Fruit fly (Drosophila melanogaster) whole organism, embryonic: ENCODE results near the gene RpS12.
A peak's percentile ranks its signal among the peaks of the same experiment; 100 is the strongest.

Experiments used
- Antp ChIP-seq: fragments of 200-800 bp; sonication (Bioruptor generic); optimal IDR thresholded peaks from 3 replicates; lab custom pipeline; 2016; ENCODE audit warnings: missing biosample characterization, missing genetic modification characterization
- Asciz ChIP-seq: fragments of 200-800 bp; sonication (Bioruptor generic); optimal IDR thresholded peaks from 2 replicates; lab custom pipeline; 2017; ENCODE audit warnings: missing biosample characterization, mild to moderate bottlenecking, missing genetic modification characterization, missing genetic modification reagents
- Atf-2 ChIP-seq: fragments of 200-800 bp; sonication (Bioruptor generic); optimal IDR thresholded peaks from 2 replicates; lab custom pipeline; 2016; ENCODE audit warnings: missing biosample characterization, missing genetic modification characterization
- B-H2 ChIP-seq: fragments of 200-800 bp; sonication (Bioruptor generic); optimal IDR thresholded peaks from 2 replicates; lab custom pipeline; 2018; ENCODE audit warnings: missing biosample characterization, mild to moderate bottlenecking, missing genetic modification characterization
- Bdp1 ChIP-seq: fragments of 200-800 bp; sonication (Bioruptor generic); optimal IDR thresholded peaks from 3 replicates; lab custom pipeline; 2016; ENCODE audit warnings: missing biosample characterization, missing genetic modification characterization
- BtbVII ChIP-seq: fragments of 200-800 bp; sonication (Bioruptor generic); optimal IDR thresholded peaks from 3 replicates; lab custom pipeline; 2017; ENCODE audit warnings: missing biosample characterization, mild to moderate bottlenecking, missing genetic modification characterization
- CG10209 ChIP-seq: fragments of 200-800 bp; sonication (Bioruptor generic); optimal IDR thresholded peaks from 3 replicates; lab custom pipeline; 2017; ENCODE audit warnings: missing biosample characterization, mild to moderate bottlenecking, missing genetic modification characterization, missing genetic modification reagents
- CG10431 ChIP-seq: fragments of 200-800 bp; sonication (Bioruptor generic); optimal IDR thresholded peaks from 3 replicates; lab custom pipeline; 2018; ENCODE audit warnings: missing biosample characterization, mild to moderate bottlenecking, missing genetic modification characterization
- CG11398 ChIP-seq: fragments of 200-800 bp; sonication (Bioruptor generic); optimal IDR thresholded peaks from 2 replicates; lab custom pipeline; 2016; ENCODE audit warnings: missing biosample characterization, missing genetic modification characterization
- CG11560 ChIP-seq: fragments of 200-800 bp; sonication (Bioruptor generic); IDR thresholded peaks from 3 replicates; pipeline ENCODE4 v1.3.6; 2022; ENCODE audit warnings: missing biosample characterization, missing genetic modification characterization
- CG11723 ChIP-seq: fragments of 200-800 bp; sonication (Bioruptor generic); optimal IDR thresholded peaks from 2 replicates; lab custom pipeline; 2017; ENCODE audit warnings: missing biosample characterization, mild to moderate bottlenecking, missing genetic modification characterization
- CG12236 ChIP-seq: fragments of 200-800 bp; sonication (Bioruptor generic); optimal IDR thresholded peaks from 2 replicates; lab custom pipeline; 2016; ENCODE audit warnings: missing biosample characterization, missing genetic modification characterization
- CG13287 ChIP-seq: fragments of 200-800 bp; sonication (Bioruptor generic); IDR thresholded peaks from 2 replicates; pipeline ENCODE4 v1.3.6; 2022; ENCODE audit warnings: missing biosample characterization, missing genetic modification characterization; ENCODE audit not compliant: partially characterized antibody
- CG14710 ChIP-seq: fragments of 200-800 bp; sonication (Bioruptor generic); optimal IDR thresholded peaks from 3 replicates; lab custom pipeline; 2019; ENCODE audit warnings: missing biosample characterization, mild to moderate bottlenecking, missing genetic modification characterization, moderate library complexity
- CG16779 ChIP-seq: fragments of 200-800 bp; sonication (Bioruptor generic); IDR thresholded peaks from 2 replicates; pipeline ENCODE4 v1.3.6; 2022; ENCODE audit warnings: missing biosample characterization, missing genetic modification characterization
- CG17802 ChIP-seq: fragments of 200-800 bp; sonication (Bioruptor generic); optimal IDR thresholded peaks from 2 replicates; lab custom pipeline; 2018; ENCODE audit warnings: missing biosample characterization, mild to moderate bottlenecking, missing genetic modification characterization, moderate library complexity
- CG2199 ChIP-seq: fragments of 200-800 bp; sonication (Bioruptor generic); IDR thresholded peaks from 3 replicates; pipeline ENCODE4 v1.3.6; 2022; ENCODE audit warnings: missing biosample characterization, missing genetic modification characterization
- CG3065 ChIP-seq: fragments of 200-800 bp; sonication (Bioruptor generic); optimal IDR thresholded peaks from 2 replicates; lab custom pipeline; 2016; ENCODE audit warnings: missing biosample characterization, missing genetic modification characterization
- CG32772 ChIP-seq: fragments of 200-800 bp; sonication (Bioruptor generic); IDR thresholded peaks from 2 replicates; pipeline ENCODE4 v1.3.6; 2022; ENCODE audit warnings: missing biosample characterization, missing genetic modification characterization
- CG4360 ChIP-seq: fragments of 200-800 bp; sonication (Bioruptor generic); IDR thresholded peaks from 2 replicates; pipeline ENCODE4 v1.3.6; 2022; ENCODE audit warnings: missing biosample characterization, missing genetic modification characterization
- CG4404 ChIP-seq: fragments of 200-800 bp; sonication (Bioruptor generic); IDR thresholded peaks from 2 replicates; pipeline ENCODE4 v1.3.6; 2022; ENCODE audit warnings: missing biosample characterization, missing genetic modification characterization
- CG6689 ChIP-seq: fragments of 200-800 bp; sonication (Bioruptor generic); IDR thresholded peaks from 2 replicates; pipeline ENCODE4 v1.3.6; 2022; ENCODE audit warnings: missing biosample characterization, missing genetic modification characterization
- CG7357 ChIP-seq: fragments of 200-800 bp; sonication (Bioruptor generic); IDR thresholded peaks from 3 replicates; pipeline ENCODE4 v1.3.6; 2022; ENCODE audit warnings: missing biosample characterization, missing genetic modification characterization
- Dek ChIP-seq: fragments of 200-800 bp; sonication (Bioruptor generic); optimal IDR thresholded peaks from 3 replicates; lab custom pipeline; 2019; ENCODE audit warnings: missing biosample characterization, mild to moderate bottlenecking, missing genetic modification characterization, moderate library complexity
- HHEX ChIP-seq: fragments of 200-800 bp; sonication (Bioruptor generic); optimal IDR thresholded peaks from 3 replicates; lab custom pipeline; 2017; ENCODE audit warnings: missing biosample characterization, mild to moderate bottlenecking, missing genetic modification characterization, missing genetic modification reagents
- Max ChIP-seq: fragments of 200-800 bp; sonication (Bioruptor generic); optimal IDR thresholded peaks from 2 replicates; lab custom pipeline; 2016; ENCODE audit warnings: missing biosample characterization, mild to moderate bottlenecking, missing genetic modification characterization
- Med ChIP-seq: fragments of 200-800 bp; sonication (Bioruptor generic); peaks from one replicate; lab custom pipeline; 2016; ENCODE audit warnings: missing biosample characterization, missing genetic modification characterization, mild to moderate bottlenecking, inconsistent platforms, moderate library complexity
- Mrtf ChIP-seq: fragments of 200-800 bp; sonication (Bioruptor generic); IDR thresholded peaks from 3 replicates; pipeline ENCODE4 v1.3.6; 2022; ENCODE audit warnings: missing biosample characterization, missing genetic modification characterization
- Oaz ChIP-seq: fragments of 200-800 bp; sonication (Bioruptor generic); IDR thresholded peaks from 2 replicates; pipeline ENCODE4 v1.3.6; 2022; ENCODE audit warnings: missing biosample characterization, missing genetic modification characterization
- Opbp ChIP-seq: fragments of 200-800 bp; sonication (Bioruptor generic); IDR thresholded peaks from 3 replicates; pipeline ENCODE4 v1.3.6; 2022; ENCODE audit warnings: missing biosample characterization, missing genetic modification characterization; ENCODE audit not compliant: partially characterized antibody
- Pdp1 ChIP-seq, 2 experiments: fragments of 200-800 bp; sonication (Bioruptor generic); optimal IDR thresholded peaks; 3 replicates each; lab custom pipeline; 2016; ENCODE audit warnings: missing biosample characterization in 2 of 2, missing genetic modification characterization in 2 of 2, mild to moderate bottlenecking in 1 of 2, moderate library complexity in 1 of 2
- Tbp ChIP-seq: fragments of >200 bp; optimal IDR thresholded peaks from 2 replicates; lab custom pipeline; 2018; ENCODE audit warnings: missing biosample characterization, missing genetic modification characterization
- Usf ChIP-seq: fragments of 200-800 bp; sonication (Bioruptor generic); optimal IDR thresholded peaks from 2 replicates; lab custom pipeline; 2017; ENCODE audit warnings: missing genotype, missing biosample characterization, missing genetic modification characterization
- aop ChIP-seq: fragments of 200-800 bp; sonication (Bioruptor generic); IDR thresholded peaks from 2 replicates; pipeline ENCODE4 v1.3.6; 2022; ENCODE audit warnings: missing biosample characterization, missing genetic modification characterization
- az2 ChIP-seq: fragments of 200-800 bp; sonication (Bioruptor generic); optimal IDR thresholded peaks from 3 replicates; lab custom pipeline; 2016; ENCODE audit warnings: missing biosample characterization, missing genetic modification characterization
- cato ChIP-seq: fragments of 200-800 bp; sonication (Bioruptor generic); optimal IDR thresholded peaks from 2 replicates; lab custom pipeline; 2016; ENCODE audit warnings: missing biosample characterization, missing genetic modification characterization, borderline replicate concordance
- fu2 ChIP-seq: fragments of 200-800 bp; sonication (Bioruptor generic); optimal IDR thresholded peaks from 2 replicates; lab custom pipeline; 2016; ENCODE audit warnings: missing biosample characterization, missing genetic modification characterization
- gcm ChIP-seq: fragments of 200-800 bp; sonication (Bioruptor generic); optimal IDR thresholded peaks from 2 replicates; lab custom pipeline; 2019; ENCODE audit warnings: missing biosample characterization, mild to moderate bottlenecking, missing genetic modification characterization, moderate library complexity
- ham ChIP-seq: fragments of 200-800 bp; sonication (Bioruptor generic); IDR thresholded peaks from 2 replicates; pipeline ENCODE4 v1.3.6; 2022; ENCODE audit warnings: missing biosample characterization, missing genetic modification characterization
- hbn ChIP-seq: fragments of 200-800 bp; sonication (Bioruptor generic); IDR thresholded peaks from 2 replicates; pipeline ENCODE4 v1.3.6; 2022; ENCODE audit warnings: missing biosample characterization, missing genetic modification characterization; ENCODE audit not compliant: partially characterized antibody
- her ChIP-seq: fragments of 200-800 bp; sonication (Bioruptor generic); optimal IDR thresholded peaks from 2 replicates; lab custom pipeline; 2016; ENCODE audit warnings: missing biosample characterization, missing genetic modification characterization
- nerfin-2 ChIP-seq: fragments of 200-800 bp; sonication (Bioruptor generic); IDR thresholded peaks from 2 replicates; pipeline ENCODE4 v1.3.6; 2022; ENCODE audit warnings: missing biosample characterization, missing genetic modification characterization; ENCODE audit not compliant: partially characterized antibody
- oc ChIP-seq: fragments of 200-800 bp; sonication (Bioruptor generic); optimal IDR thresholded peaks from 2 replicates; lab custom pipeline; 2018; ENCODE audit warnings: missing biosample characterization, mild to moderate bottlenecking, missing genetic modification characterization, moderate library complexity
- pb ChIP-seq: fragments of 200-800 bp; sonication (Bioruptor generic); optimal IDR thresholded peaks from 3 replicates; lab custom pipeline; 2016; ENCODE audit warnings: missing biosample characterization, missing genetic modification characterization
- pfk ChIP-seq: fragments of 200-800 bp; sonication (Bioruptor generic); optimal IDR thresholded peaks from 2 replicates; lab custom pipeline; 2018; ENCODE audit warnings: missing biosample characterization, mild to moderate bottlenecking, missing genetic modification characterization, moderate library complexity
- run ChIP-seq: fragments of 200-800 bp; sonication (Bioruptor generic); optimal IDR thresholded peaks from 3 replicates; lab custom pipeline; 2018; ENCODE audit warnings: missing biosample characterization, mild to moderate bottlenecking, missing genetic modification characterization
- schlank ChIP-seq: fragments of 200-800 bp; sonication (Bioruptor generic); optimal IDR thresholded peaks from 2 replicates; lab custom pipeline; 2018; ENCODE audit warnings: missing biosample characterization, mild to moderate bottlenecking, missing genetic modification characterization
- sens ChIP-seq: fragments of 200-800 bp; sonication (Bioruptor generic); peaks from one replicate; lab custom pipeline; 2016; ENCODE audit warnings: missing biosample characterization, missing genetic modification characterization
- unc-4 ChIP-seq: fragments of 200-800 bp; sonication (Bioruptor generic); IDR thresholded peaks from 2 replicates; pipeline ENCODE4 v1.3.6; 2022; ENCODE audit warnings: missing biosample characterization, missing genetic modification characterization; ENCODE audit not compliant: partially characterized antibody
- usp ChIP-seq: fragments of >200 bp; optimal IDR thresholded peaks from 2 replicates; lab custom pipeline; 2017; ENCODE audit warnings: missing biosample characterization, missing genetic modification characterization
- yki ChIP-seq: fragments of >200 bp; optimal IDR thresholded peaks from 3 replicates; lab custom pipeline; 2018

The RpS12 gene

DNA sequence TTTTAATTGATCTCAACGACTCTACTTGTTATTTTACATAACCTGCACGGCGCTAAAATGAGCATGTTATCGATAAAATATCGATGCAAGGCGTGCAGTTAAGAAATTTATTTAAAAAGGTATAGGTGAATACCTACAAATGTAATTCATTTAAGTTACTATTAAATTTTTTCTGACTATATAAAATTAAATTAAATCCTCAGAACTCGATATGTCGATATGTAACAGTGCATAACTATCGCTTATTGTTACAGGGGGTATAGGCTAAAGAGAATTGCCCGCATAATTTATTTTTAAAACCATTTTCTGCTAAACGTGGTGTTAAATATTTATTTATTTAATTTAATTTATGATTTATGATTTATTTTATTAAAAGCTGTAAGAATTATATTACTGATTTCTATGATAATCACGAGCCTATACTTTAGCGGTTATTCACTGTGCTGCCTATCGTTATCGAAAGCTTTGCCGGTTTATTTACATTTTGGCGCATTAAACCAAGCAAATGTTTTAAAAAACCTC, 5.3 kb upstream of the RpS12 start, which contains the start of the genes mRpL20 and Icmt (continued):
- peak; percentile 92 for TF ChIP-seq nerfin-2 (GFP tag; lab: Robert Waterston, UW)
- TF ChIP-seq Mrtf (GFP tag; lab: Robert Waterston, UW): peak; percentile 96
- peak; percentile 93 for TF ChIP-seq Oaz
- peak; percentile 85 for TF ChIP-seq Usf
- TF ChIP-seq CG2199 (GFP tag; lab: Robert Waterston, UW): 0 out of 3 replicates have a peak, but pooled peaks have one; percentile 13
- peak; percentile 94 for TF ChIP-seq CG10209 (GFP tag; lab: Kevin White, UChicago)
- TF ChIP-seq CG4404: peak; percentile 89
- TF ChIP-seq unc-4 (GFP tag; lab: Robert Waterston, UW): peak; percentile 79
- peak; percentile 97 for TF ChIP-seq Dek (tag; lab: Kevin White, UChicago)
- no peak for TF ChIP-seq usp (GFP tag; lab: Kevin White, UChicago)
- TF ChIP-seq CG11723: peak; percentile 75
- TF ChIP-seq cato (GFP tag; lab: Kevin White, UChicago): peak; percentile 78
- TF ChIP-seq CG11398: no peak
- TF ChIP-seq hbn (GFP tag; lab: Robert Waterston, UW): peak; percentile 58
- no peak for TF ChIP-seq CG12236 (GFP tag; lab: Kevin White, UChicago)
- peak; percentile 77 for TF ChIP-seq Max (GFP tag; lab: Kevin White, UChicago)
- TF ChIP-seq sens (GFP tag; lab: Kevin White, UChicago): peak; percentile 94
- peak; percentile 97 for TF ChIP-seq CG6689 (GFP tag; lab: Robert Waterston, UW)
- peak; percentile 88 for TF ChIP-seq CG7357
- TF ChIP-seq BtbVII (GFP tag; lab: Kevin White, UChicago): peak; percentile 72
- peak; percentile 90 for TF ChIP-seq ham (GFP tag; lab: Robert Waterston, UW)
- TF ChIP-seq CG10431 (GFP tag; lab: Kevin White, UChicago): peak; percentile 78
- peak; percentile 41 for TF ChIP-seq Opbp (GFP tag; lab: Robert Waterston, UW)
- TF ChIP-seq Asciz (GFP tag; lab: Kevin White, UChicago): peak; percentile 79
- peak; percentile 97 for TF ChIP-seq CG32772
- TF ChIP-seq Atf-2 (GFP tag; lab: Kevin White, UChicago): peak; percentile 25
- TF ChIP-seq yki: no peak
- TF ChIP-seq oc (tag; lab: Kevin White, UChicago): peak; percentile 96
- TF ChIP-seq CG14710: peak; percentile 80
- TF ChIP-seq pfk (GFP tag; lab: Kevin White, UChicago): no peak
- peak; percentile 64 for TF ChIP-seq CG3065 (GFP tag; lab: Kevin White, UChicago)
- TF ChIP-seq HHEX (GFP tag; lab: Kevin White, UChicago): peak; percentile 80
- TF ChIP-seq CG11560 (tag; lab: Robert Waterston, UW): peak; percentile 91
- peak; percentile 71 to 78 for TF ChIP-seq Pdp1 (GFP tag; optimal IDR thresholded peaks at IDR 0.05; lab: Kevin White, UChicago)
- TF ChIP-seq run (tag; lab: Kevin White, UChicago): peak; percentile 93
- TF ChIP-seq pb: no peak
- peak; percentile 82 for TF ChIP-seq Med (GFP tag; lab: Kevin White, UChicago)
- TF ChIP-seq Tbp (GFP tag; lab: Kevin White, UChicago): no peak
- peak; percentile 93 for TF ChIP-seq az2 (GFP tag; lab: Kevin White, UChicago)
- 0 out of 2 replicates have a peak, but pooled peaks have one; percentile 52 for TF ChIP-seq aop (GFP tag; lab: Robert Waterston, UW)
- TF ChIP-seq schlank: peak; percentile 85
- peak; percentile 79 for TF ChIP-seq CG4360 (GFP tag; lab: Robert Waterston, UW)
- TF ChIP-seq Antp (GFP tag; lab: Kevin White, UChicago): peak; percentile 56
- peak; percentile 85 for TF ChIP-seq CG13287 (GFP tag; lab: Robert Waterston, UW)
- TF ChIP-seq B-H2: peak; percentile 93
- TF ChIP-seq Bdp1 (GFP tag; lab: Kevin White, UChicago): peak; percentile 49
- TF ChIP-seq her (GFP tag; lab: Kevin White, UChicago): no peak
- TF ChIP-seq CG16779 (GFP tag; lab: Robert Waterston, UW): peak; percentile 89
- peak; percentile 97 for TF ChIP-seq gcm
- peak; percentile 28 for TF ChIP-seq CG17802 (tag; lab: Kevin White, UChicago)
- no peak for TF ChIP-seq fu2 (GFP tag; lab: Kevin White, UChicago)
